Worm (Caenorhabditis elegans) whole organism, L4 larva: ENCODE data around the gene mff-1.
A peak's percentile ranks its signal among the peaks of the same experiment; 100 is the strongest.

Experiments
- D1046.2 ChIP-seq: fragments of 200-800 bp; sonication (Bioruptor generic); IDR thresholded peaks from 2 replicates; pipeline ENCODE4 v1.3.6; 2022; ENCODE audit warnings: missing genetic modification characterization, missing compliant biosample characterization
- F26F4.8 ChIP-seq: fragments of 200-800 bp; sonication (Bioruptor generic); conservative IDR thresholded peaks from 2 replicates; pipeline ENCODE4 v1.3.6; 2022; ENCODE audit warnings: missing genetic modification characterization, missing compliant biosample characterization
- T20F7.1 ChIP-seq: fragments of 200-800 bp; sonication (Bioruptor generic); optimal IDR thresholded peaks from 2 replicates; lab custom pipeline; 2018; ENCODE audit warnings: mild to moderate bottlenecking, missing genetic modification characterization, missing compliant biosample characterization
- ZK546.5 ChIP-seq, 2 experiments: sonication (generic microtip); optimal IDR thresholded peaks; 2 replicates each; lab custom pipeline; 2017; ENCODE audit warnings: missing biosample characterization in 2 of 2, missing genetic modification characterization in 2 of 2
- ama-1 ChIP-seq: fragments of 150-350 bp; optimal IDR thresholded peaks from 2 replicates; lab custom pipeline; 2014; ENCODE audit warnings: inconsistent platforms, mixed read lengths
- arid-1 ChIP-seq: fragments of 200-800 bp; sonication (Bioruptor generic); conservative IDR thresholded peaks from 2 replicates; pipeline ENCODE4 v1.3.6; 2022; ENCODE audit warnings: missing genetic modification reagents, missing genetic modification characterization, missing compliant biosample characterization
- ctbp-1 ChIP-seq: fragments of 200-800 bp; sonication (Bioruptor generic); IDR thresholded peaks from 2 replicates; pipeline ENCODE4 v1.3.6; 2022; ENCODE audit warnings: missing genetic modification reagents, missing genetic modification characterization, missing compliant biosample characterization
- daf-12 ChIP-seq: fragments of 150-350 bp; optimal IDR thresholded peaks from 2 replicates; lab custom pipeline; 2014; ENCODE audit warnings: missing biosample characterization, missing genetic modification reagents, missing genetic modification characterization
- daf-16 ChIP-seq, 3 experiments: sonication (generic microtip); optimal IDR thresholded peaks; 2 replicates each; lab custom pipeline; 2016 to 2017; ENCODE audit warnings: missing genetic modification characterization in 3 of 3, missing genetic modification reagents in 3 of 3, mild to moderate bottlenecking in 2 of 3, missing compliant biosample characterization in 2 of 3, missing biosample characterization in 1 of 3, moderate library complexity in 1 of 3
- dmd-6 ChIP-seq: fragments of 200-800 bp; sonication (Bioruptor generic); IDR thresholded peaks from 2 replicates; pipeline ENCODE4 v1.3.6; 2022; ENCODE audit warnings: missing genetic modification reagents, missing genetic modification characterization, missing compliant biosample characterization
- dmd-8 ChIP-seq: fragments of 200-800 bp; sonication (Bioruptor generic); IDR thresholded peaks from 2 replicates; pipeline ENCODE4 v1.3.6; 2022; ENCODE audit warnings: missing genetic modification characterization, missing compliant biosample characterization
- dmd-9 ChIP-seq: fragments of 200-800 bp; sonication (Bioruptor generic); IDR thresholded peaks from 2 replicates; pipeline ENCODE4 v1.3.6; 2022; ENCODE audit warnings: missing genetic modification reagents, missing genetic modification characterization, missing compliant biosample characterization
- dpl-1 ChIP-seq: fragments of 150-350 bp; optimal IDR thresholded peaks from 2 replicates; lab custom pipeline; 2014; ENCODE audit warnings: missing biosample characterization, missing genetic modification reagents, missing genetic modification characterization
- dve-1 ChIP-seq: sonication (generic microtip); optimal IDR thresholded peaks from 2 replicates; lab custom pipeline; 2017; ENCODE audit warnings: antibody characterized with exemption, mild to moderate bottlenecking, missing genetic modification characterization, missing compliant biosample characterization; ENCODE audit not compliant: insufficient read depth
- egl-27 ChIP-seq: sonication (generic microtip); optimal IDR thresholded peaks from 3 replicates; lab custom pipeline; 2017; ENCODE audit warnings: missing biosample characterization, missing genetic modification reagents, missing genetic modification characterization
- gei-8 ChIP-seq: fragments of 200-800 bp; sonication (Bioruptor generic); optimal IDR thresholded peaks from 2 replicates; lab custom pipeline; 2018; ENCODE audit warnings: mild to moderate bottlenecking, missing genetic modification characterization, missing compliant biosample characterization
- hif-1 ChIP-seq, 2 experiments: sonication (generic microtip); optimal IDR thresholded peaks; 2 replicates each; lab custom pipeline; 2016 to 2017; ENCODE audit warnings: missing compliant biosample characterization in 2 of 2, missing genetic modification characterization in 2 of 2, missing genetic modification reagents in 2 of 2, missing genotype in 2 of 2, mild to moderate bottlenecking in 1 of 2
- hlh-11 ChIP-seq: fragments of 200-800 bp; sonication (Bioruptor generic); optimal IDR thresholded peaks from 2 replicates; lab custom pipeline; 2018; ENCODE audit warnings: mild to moderate bottlenecking, missing genetic modification characterization, missing compliant biosample characterization
- hlh-30 ChIP-seq: sonication (generic microtip); optimal IDR thresholded peaks from 2 replicates; lab custom pipeline; 2017; ENCODE audit warnings: antibody characterized with exemption, mild to moderate bottlenecking, missing genetic modification characterization, missing compliant biosample characterization; ENCODE audit not compliant: insufficient read depth
- hmg-1.1 ChIP-seq: fragments of 200-800 bp; sonication (Bioruptor generic); IDR thresholded peaks from 2 replicates; pipeline ENCODE4 v1.3.6; 2022; ENCODE audit warnings: missing genetic modification reagents, missing genetic modification characterization, missing compliant biosample characterization
- jun-1 ChIP-seq: fragments of 150-350 bp; optimal IDR thresholded peaks from 2 replicates; lab custom pipeline; 2014; ENCODE audit warnings: missing biosample characterization, missing genetic modification reagents, missing genetic modification characterization
- lim-7 ChIP-seq: fragments of 200-800 bp; sonication (Bioruptor generic); IDR thresholded peaks from 2 replicates; pipeline ENCODE4 v1.3.6; 2022; ENCODE audit warnings: missing genetic modification characterization, missing compliant biosample characterization
- lin-15B ChIP-seq: fragments of 150-350 bp; sonication (generic microtip); optimal IDR thresholded peaks from 3 replicates; lab custom pipeline; 2014; ENCODE audit warnings: missing biosample characterization, missing genetic modification characterization
- lin-38 ChIP-seq: fragments of 200-800 bp; sonication (Bioruptor generic); IDR thresholded peaks from 2 replicates; pipeline ENCODE4 v1.3.6; 2022; ENCODE audit warnings: missing genetic modification reagents, missing genetic modification characterization, missing compliant biosample characterization
- lin-39 ChIP-seq: fragments of 150-350 bp; optimal IDR thresholded peaks from 2 replicates; lab custom pipeline; 2014; ENCODE audit warnings: missing biosample characterization, missing genetic modification reagents, missing genetic modification characterization
- lsy-2 ChIP-seq, 2 experiments: fragments of 150-350 bp in 1 of 2; sonication (generic microtip) in 1 of 2; optimal IDR thresholded peaks; 2 replicates each; lab custom pipeline; 2014 to 2017; ENCODE audit warnings: missing biosample characterization in 2 of 2, missing genetic modification characterization in 2 of 2
- mep-1 ChIP-seq: fragments of 150-350 bp; sonication (generic microtip); optimal IDR thresholded peaks from 3 replicates; lab custom pipeline; 2014; ENCODE audit warnings: missing biosample characterization, missing genetic modification characterization
- mes-2 ChIP-seq: sonication (generic microtip); optimal IDR thresholded peaks from 2 replicates; lab custom pipeline; 2016; ENCODE audit warnings: missing genotype, mild to moderate bottlenecking, missing genetic modification characterization, missing compliant biosample characterization; ENCODE audit not compliant: poor library complexity, severe bottlenecking
- mxl-2 ChIP-seq: fragments of 200-800 bp; sonication (Bioruptor generic); conservative IDR thresholded peaks from 2 replicates; pipeline ENCODE4 v1.3.6; 2022; ENCODE audit warnings: missing genetic modification reagents, missing genetic modification characterization, missing compliant biosample characterization
- mxl-3 ChIP-seq: fragments of 200-800 bp; sonication (Bioruptor generic); optimal IDR thresholded peaks from 2 replicates; lab custom pipeline; 2018; ENCODE audit warnings: mild to moderate bottlenecking, missing genetic modification characterization, missing compliant biosample characterization
- nhr-41 ChIP-seq: fragments of 200-800 bp; sonication (Bioruptor generic); IDR thresholded peaks from 2 replicates; pipeline ENCODE4 v1.3.6; 2022; ENCODE audit warnings: missing genetic modification reagents, missing genetic modification characterization, missing compliant biosample characterization
- nhr-42 ChIP-seq: fragments of 200-800 bp; sonication (Bioruptor generic); IDR thresholded peaks from 2 replicates; pipeline ENCODE4 v1.3.6; 2022; ENCODE audit warnings: missing genetic modification characterization, missing compliant biosample characterization
- nhr-48 ChIP-seq: sonication (generic microtip); optimal IDR thresholded peaks from 2 replicates; lab custom pipeline; 2016; ENCODE audit warnings: mild to moderate bottlenecking, missing genetic modification characterization, missing compliant biosample characterization
- nhr-6 ChIP-seq: fragments of 150-350 bp; optimal IDR thresholded peaks from 2 replicates; lab custom pipeline; 2014; ENCODE audit warnings: missing biosample characterization, missing genetic modification characterization
- nhr-77 ChIP-seq: fragments of 150-350 bp; optimal IDR thresholded peaks from 2 replicates; lab custom pipeline; 2014; ENCODE audit warnings: missing biosample characterization, missing genetic modification characterization
- php-3 ChIP-seq: fragments of 200-800 bp; sonication (Bioruptor generic); IDR thresholded peaks from 2 replicates; pipeline ENCODE4 v1.3.6; 2022; ENCODE audit warnings: missing genetic modification reagents, missing genetic modification characterization, missing compliant biosample characterization
- pqm-1 ChIP-seq: sonication (generic microtip); optimal IDR thresholded peaks from 2 replicates; lab custom pipeline; 2017; ENCODE audit warnings: missing biosample characterization, missing genetic modification characterization
- rbr-2 ChIP-seq: sonication (generic microtip); optimal IDR thresholded peaks from 2 replicates; lab custom pipeline; 2016; ENCODE audit warnings: missing genotype, missing genetic modification characterization, missing compliant biosample characterization
- saeg-2 ChIP-seq: fragments of 200-800 bp; sonication (Bioruptor generic); IDR thresholded peaks from 2 replicates; pipeline ENCODE4 v1.3.6; 2022; ENCODE audit warnings: missing genetic modification reagents, missing genetic modification characterization, missing compliant biosample characterization
- set-16 ChIP-seq: fragments of 200-800 bp; sonication (Bioruptor generic); IDR thresholded peaks from 2 replicates; pipeline ENCODE4 v1.3.6; 2022; ENCODE audit warnings: missing genetic modification reagents, missing genetic modification characterization, missing compliant biosample characterization
- spr-3 ChIP-seq: fragments of 200-800 bp; sonication (Bioruptor generic); optimal IDR thresholded peaks from 2 replicates; lab custom pipeline; 2018; ENCODE audit warnings: mild to moderate bottlenecking, missing genetic modification characterization, missing compliant biosample characterization
- tag-97 ChIP-seq: fragments of 200-800 bp; sonication (Bioruptor generic); IDR thresholded peaks from 2 replicates; pipeline ENCODE4 v1.3.6; 2022; ENCODE audit warnings: missing genetic modification characterization, missing compliant biosample characterization
- tra-1 ChIP-seq: fragments of 200-800 bp; sonication (Bioruptor generic); IDR thresholded peaks from 2 replicates; pipeline ENCODE4 v1.3.6; 2022; ENCODE audit warnings: missing genetic modification reagents, missing genetic modification characterization, missing compliant biosample characterization
- zag-1 ChIP-seq: fragments of 150-350 bp; optimal IDR thresholded peaks from 2 replicates; lab custom pipeline; 2014; ENCODE audit warnings: missing biosample characterization, missing genetic modification characterization
- zfp-2 ChIP-seq: sonication (generic microtip); optimal IDR thresholded peaks from 2 replicates; lab custom pipeline; 2016; ENCODE audit warnings: mild to moderate bottlenecking, missing genetic modification characterization, missing compliant biosample characterization
- zip-11 ChIP-seq: fragments of 200-800 bp; sonication (Bioruptor generic); IDR thresholded peaks from 2 replicates; pipeline ENCODE4 v1.3.6; 2022; ENCODE audit warnings: missing genetic modification characterization, missing compliant biosample characterization
- zip-2 ChIP-seq: fragments of 150-350 bp; optimal IDR thresholded peaks from 2 replicates; lab custom pipeline; 2014; ENCODE audit warnings: missing biosample characterization, missing genetic modification characterization
- ztf-11 ChIP-seq: fragments of 150-350 bp; optimal IDR thresholded peaks from 2 replicates; lab custom pipeline; 2014; ENCODE audit warnings: missing biosample characterization, missing genetic modification characterization

Gene mff-1

ce11 chrX:12989205-12989604 lies 2.2 kb upstream of the mff-1 start, which contains the start of gene F11C1.7:
TSS of gene F11C1.7 (plus strand) at chrX:12989344.
- TF ChIP-seq dmd-9 = no peak
- TF ChIP-seq rbr-2 (tag; lab: Kevin White, UChicago) = peak; percentile 3
- TF ChIP-seq php-3 (GFP tag; lab: Robert Waterston, UW) = no peak
- no peak for TF ChIP-seq lim-7 (GFP tag; lab: Robert Waterston, UW)
- peak; percentile 29 for TF ChIP-seq hlh-30 (tag; lab: Kevin White, UChicago)
- no peak for TF ChIP-seq dpl-1 (GFP tag; lab: Kevin White, UChicago)
- TF ChIP-seq mes-2 (tag; lab: Kevin White, UChicago) = peak; percentile 38
- TF ChIP-seq hmg-1.1 (GFP tag; lab: Robert Waterston, UW) = peak; percentile 49; the same call in 1 of the 2 replicates
- no peak for TF ChIP-seq egl-27 (tag; lab: Kevin White, UChicago)
- TF ChIP-seq lsy-2 (tag; optimal IDR thresholded peaks at IDR 0.05; lab: Kevin White, UChicago) = peak in 1 of 2 experiments; percentile 52
- peak; percentile 40 for TF ChIP-seq dve-1
- TF ChIP-seq F26F4.8 (GFP tag; lab: Robert Waterston, UW) = no peak
- TF ChIP-seq hif-1 (tag; optimal IDR thresholded peaks at IDR 0.05; lab: Kevin White, UChicago) = no peak
- no peak for TF ChIP-seq daf-12 (tag; lab: Kevin White, UChicago)
- peak; percentile 12 for TF ChIP-seq hlh-11 (tag; lab: Kevin White, UChicago)
- TF ChIP-seq zfp-2 = no peak
- TF ChIP-seq spr-3 (GFP tag; lab: Kevin White, UChicago) = no peak
- no peak for TF ChIP-seq gei-8 (GFP tag; lab: Kevin White, UChicago)
- no peak for TF ChIP-seq ZK546.5 (tag; optimal IDR thresholded peaks at IDR 0.05; lab: Kevin White, UChicago)
- peak; percentile 88 for TF ChIP-seq T20F7.1 (GFP tag; lab: Kevin White, UChicago)
- TF ChIP-seq nhr-41 = no peak
- no peak for TF ChIP-seq pqm-1
- no peak for TF ChIP-seq nhr-6 (tag; lab: Kevin White, UChicago)
- no peak for TF ChIP-seq zag-1 (tag; lab: Kevin White, UChicago)
- TF ChIP-seq ctbp-1 (GFP tag; lab: Robert Waterston, UW) = no peak
- no peak for TF ChIP-seq set-16 (GFP tag; lab: Robert Waterston, UW)
- peak; percentile 53 for TF ChIP-seq mep-1 (tag; lab: Kevin White, UChicago)
- no peak for TF ChIP-seq nhr-77 (tag; lab: Kevin White, UChicago)
- no peak for TF ChIP-seq ztf-11 (tag; lab: Kevin White, UChicago)
- TF ChIP-seq lin-15B = no peak
- no peak for TF ChIP-seq daf-16 (GFP tag; optimal IDR thresholded peaks at IDR 0.05; lab: Kevin White, UChicago)
- TF ChIP-seq daf-16 (tag; optimal IDR thresholded peaks at IDR 0.05; lab: Kevin White, UChicago) = peak; percentile 73
- no peak for TF ChIP-seq nhr-42 (GFP tag; lab: Robert Waterston, UW)
- no peak for TF ChIP-seq lin-39 (tag; lab: Kevin White, UChicago)
- no peak for TF ChIP-seq jun-1 (tag; lab: Kevin White, UChicago)
- TF ChIP-seq arid-1 (GFP tag; lab: Robert Waterston, UW) = no peak
- no peak for TF ChIP-seq mxl-3 (GFP tag; lab: Kevin White, UChicago)
- no peak for TF ChIP-seq mxl-2 (GFP tag; lab: Robert Waterston, UW)

- no peak for TF ChIP-seq lim-7 (GFP tag; lab: Robert Waterston, UW)
- no peak for TF ChIP-seq zip-11
- TF ChIP-seq hlh-11 (tag; lab: Kevin White, UChicago) = peak; percentile 56
- peak; percentile 53 for TF ChIP-seq dve-1
- TF ChIP-seq nhr-48 (tag; lab: Kevin White, UChicago) = peak; percentile 5
- TF ChIP-seq zip-2 (tag; lab: Kevin White, UChicago) = no peak
- no peak for TF ChIP-seq ama-1 (lab: Kevin White, UChicago)
- TF ChIP-seq tra-1 (GFP tag; lab: Robert Waterston, UW) = peak; percentile 88; the same call in 1 of the 2 replicates
- peak; percentile 87 for TF ChIP-seq dmd-6 (GFP tag; lab: Robert Waterston, UW)
- peak; percentile 51 for TF ChIP-seq pqm-1
- TF ChIP-seq rbr-2 (tag; lab: Kevin White, UChicago) = no peak
- TF ChIP-seq mxl-2 (GFP tag; lab: Robert Waterston, UW) = no peak
- peak; percentile 56; the same call in 1 of the 2 replicates for TF ChIP-seq php-3 (GFP tag; lab: Robert Waterston, UW)
- no peak for TF ChIP-seq saeg-2 (GFP tag; lab: Robert Waterston, UW)
- TF ChIP-seq lin-38 (GFP tag; lab: Robert Waterston, UW) = 0 out of 2 replicates have a peak, but pooled peaks have one; percentile 4
- TF ChIP-seq daf-16 (GFP tag; optimal IDR thresholded peaks at IDR 0.05; lab: Kevin White, UChicago) = no peak
- TF ChIP-seq daf-16 (tag; optimal IDR thresholded peaks at IDR 0.05; lab: Kevin White, UChicago) = peak; percentile 66
- TF ChIP-seq gei-8 (GFP tag; lab: Kevin White, UChicago) = no peak
- no peak for TF ChIP-seq hif-1 (tag; optimal IDR thresholded peaks at IDR 0.05; lab: Kevin White, UChicago)
- TF ChIP-seq dmd-8 (GFP tag; lab: Robert Waterston, UW) = no peak
- no peak for TF ChIP-seq D1046.2 (GFP tag; lab: Robert Waterston, UW)
- no peak for TF ChIP-seq ztf-11 (tag; lab: Kevin White, UChicago)
- TF ChIP-seq F26F4.8 (GFP tag; lab: Robert Waterston, UW) = no peak
- no peak for TF ChIP-seq tag-97 (GFP tag; lab: Robert Waterston, UW)
Observed at ce11 chrX:12982725-12983124, 4.3 kb downstream of the mff-1 start.
